Worm (Caenorhabditis elegans) whole organism, L4 larva: ENCODE results near the gene vps-11.

Experiments used
- F10B5.3 ChIP-seq: sonication (generic microtip); optimal IDR thresholded peaks from 2 replicates; lab custom pipeline; 2016; ENCODE audit warnings: mild to moderate bottlenecking, missing genetic modification characterization, missing compliant biosample characterization
- F49E8.2 ChIP-seq: sonication (generic microtip); optimal IDR thresholded peaks from 2 replicates; lab custom pipeline; 2016; ENCODE audit warnings: missing compliant biosample characterization, mild to moderate bottlenecking, missing genetic modification characterization, borderline replicate concordance
- R02D3.7 ChIP-seq: fragments of 150-350 bp; sonication (generic microtip); optimal IDR thresholded peaks from 3 replicates; lab custom pipeline; 2014; ENCODE audit warnings: missing biosample characterization, missing genetic modification characterization
- Y105C5A.15 ChIP-seq: fragments of 200-800 bp; sonication (Bioruptor generic); IDR thresholded peaks from 2 replicates; pipeline ENCODE4 v1.3.6; 2022; ENCODE audit warnings: missing genetic modification characterization, missing compliant biosample characterization
- Y75B8A.6 ChIP-seq: fragments of 200-800 bp; sonication (Bioruptor generic); IDR thresholded peaks from 2 replicates; pipeline ENCODE4 v1.3.6; 2022; ENCODE audit warnings: missing genetic modification reagents, missing genetic modification characterization, missing compliant biosample characterization
- ZK546.5 ChIP-seq, 2 experiments: sonication (generic microtip); optimal IDR thresholded peaks; 2 replicates each; lab custom pipeline; 2017; ENCODE audit warnings: missing biosample characterization in 2 of 2, missing genetic modification characterization in 2 of 2
- aha-1 ChIP-seq: fragments of 150-350 bp; peaks from one replicate; lab custom pipeline; 2014; ENCODE audit warnings: missing biosample characterization, missing genetic modification characterization
- ama-1 ChIP-seq: fragments of 150-350 bp; optimal IDR thresholded peaks from 2 replicates; lab custom pipeline; 2014; ENCODE audit warnings: inconsistent platforms, mixed read lengths
- arid-1 ChIP-seq: fragments of 200-800 bp; sonication (Bioruptor generic); conservative IDR thresholded peaks from 2 replicates; pipeline ENCODE4 v1.3.6; 2022; ENCODE audit warnings: missing genetic modification reagents, missing genetic modification characterization, missing compliant biosample characterization
- daf-19 ChIP-seq: fragments of 200-800 bp; sonication (Bioruptor generic); conservative IDR thresholded peaks from 2 replicates; pipeline ENCODE4 v1.3.6; 2022; ENCODE audit warnings: missing genetic modification characterization, missing compliant biosample characterization
- daf-8 ChIP-seq: fragments of 200-800 bp; sonication (Bioruptor generic); IDR thresholded peaks from 2 replicates; pipeline ENCODE4 v1.3.6; 2022; ENCODE audit warnings: missing genetic modification characterization, missing compliant biosample characterization
- dmd-8 ChIP-seq: fragments of 200-800 bp; sonication (Bioruptor generic); IDR thresholded peaks from 2 replicates; pipeline ENCODE4 v1.3.6; 2022; ENCODE audit warnings: missing genetic modification characterization, missing compliant biosample characterization
- egl-27 ChIP-seq: sonication (generic microtip); optimal IDR thresholded peaks from 3 replicates; lab custom pipeline; 2017; ENCODE audit warnings: missing biosample characterization, missing genetic modification reagents, missing genetic modification characterization
- gei-8 ChIP-seq: fragments of 200-800 bp; sonication (Bioruptor generic); optimal IDR thresholded peaks from 2 replicates; lab custom pipeline; 2018; ENCODE audit warnings: mild to moderate bottlenecking, missing genetic modification characterization, missing compliant biosample characterization
- hlh-30 ChIP-seq: sonication (generic microtip); optimal IDR thresholded peaks from 2 replicates; lab custom pipeline; 2017; ENCODE audit warnings: antibody characterized with exemption, mild to moderate bottlenecking, missing genetic modification characterization, missing compliant biosample characterization; ENCODE audit not compliant: insufficient read depth
- hmg-1.1 ChIP-seq: fragments of 200-800 bp; sonication (Bioruptor generic); IDR thresholded peaks from 2 replicates; pipeline ENCODE4 v1.3.6; 2022; ENCODE audit warnings: missing genetic modification reagents, missing genetic modification characterization, missing compliant biosample characterization
- jun-1 ChIP-seq: fragments of 150-350 bp; optimal IDR thresholded peaks from 2 replicates; lab custom pipeline; 2014; ENCODE audit warnings: missing biosample characterization, missing genetic modification reagents, missing genetic modification characterization
- lin-1 ChIP-seq: fragments of 200-800 bp; sonication (Bioruptor generic); IDR thresholded peaks from 2 replicates; pipeline ENCODE4 v1.3.6; 2022; ENCODE audit warnings: missing genetic modification reagents, missing genetic modification characterization, missing compliant biosample characterization
- lin-29 ChIP-seq: fragments of 200-800 bp; sonication (Bioruptor generic); IDR thresholded peaks from 2 replicates; pipeline ENCODE4 v1.3.6; 2022; ENCODE audit warnings: missing genetic modification reagents, missing genetic modification characterization, missing compliant biosample characterization
- lin-39 ChIP-seq: fragments of 150-350 bp; optimal IDR thresholded peaks from 2 replicates; lab custom pipeline; 2014; ENCODE audit warnings: missing biosample characterization, missing genetic modification reagents, missing genetic modification characterization
- lir-3 ChIP-seq: sonication (generic microtip); optimal IDR thresholded peaks from 2 replicates; lab custom pipeline; 2016; ENCODE audit warnings: mild to moderate bottlenecking, missing genetic modification characterization, missing compliant biosample characterization
- madf-5 ChIP-seq, 2 experiments: fragments of 200-800 bp; sonication (Bioruptor generic); IDR thresholded peaks; 2 replicates each; pipeline ENCODE4 v1.3.6; 2022; ENCODE audit warnings: missing compliant biosample characterization in 2 of 2, missing genetic modification characterization in 2 of 2
- mdt-29 ChIP-seq: fragments of 200-800 bp; sonication (Bioruptor generic); IDR thresholded peaks from 2 replicates; pipeline ENCODE4 v1.3.6; 2022; ENCODE audit warnings: missing genetic modification reagents, missing genetic modification characterization, missing compliant biosample characterization
- nhr-102 ChIP-seq: sonication (generic microtip); optimal IDR thresholded peaks from 2 replicates; lab custom pipeline; 2016; ENCODE audit warnings: mild to moderate bottlenecking, missing genetic modification characterization, moderate library complexity, missing compliant biosample characterization
- nhr-11 ChIP-seq: fragments of 150-350 bp; optimal IDR thresholded peaks from 2 replicates; lab custom pipeline; 2014; ENCODE audit warnings: missing biosample characterization, missing genetic modification characterization
- nhr-111 ChIP-seq: fragments of 200-800 bp; sonication (Bioruptor generic); optimal IDR thresholded peaks from 2 replicates; lab custom pipeline; 2018; ENCODE audit warnings: mild to moderate bottlenecking, missing genetic modification characterization, missing compliant biosample characterization
- nhr-237 ChIP-seq: sonication (generic microtip); optimal IDR thresholded peaks from 2 replicates; lab custom pipeline; 2017; ENCODE audit warnings: missing biosample characterization, missing genetic modification characterization
- nhr-28 ChIP-seq: fragments of 150-350 bp; optimal IDR thresholded peaks from 2 replicates; lab custom pipeline; 2014; ENCODE audit warnings: missing biosample characterization, missing genetic modification characterization
- nhr-48 ChIP-seq: sonication (generic microtip); optimal IDR thresholded peaks from 2 replicates; lab custom pipeline; 2016; ENCODE audit warnings: mild to moderate bottlenecking, missing genetic modification characterization, missing compliant biosample characterization
- snpc-1.2 ChIP-seq: fragments of 200-800 bp; sonication (Bioruptor generic); IDR thresholded peaks from 2 replicates; pipeline ENCODE4 v1.3.6; 2022; ENCODE audit warnings: missing genetic modification reagents, missing genetic modification characterization, missing compliant biosample characterization
- spr-1 ChIP-seq: sonication (generic microtip); optimal IDR thresholded peaks from 2 replicates; lab custom pipeline; 2016; ENCODE audit warnings: mild to moderate bottlenecking, missing genetic modification characterization, missing compliant biosample characterization
- unc-130 ChIP-seq: sonication (generic microtip); optimal IDR thresholded peaks from 2 replicates; lab custom pipeline; 2016; ENCODE audit warnings: missing genetic modification reagents, missing genetic modification characterization, missing compliant biosample characterization
- unc-62 ChIP-seq, 3 experiments: fragments of 150-350 bp in 1 of 3; sonication (generic microtip); optimal IDR thresholded peaks in 2 of 3; peaks in 1 of 3; 1 replicate in 1 of 3; 2 replicates in 2 of 3; lab custom pipeline; 2014 to 2017; ENCODE audit warnings: missing biosample characterization in 3 of 3, missing genetic modification characterization in 3 of 3, missing genetic modification reagents in 3 of 3, missing genotype in 1 of 3
- zag-1 ChIP-seq: fragments of 150-350 bp; optimal IDR thresholded peaks from 2 replicates; lab custom pipeline; 2014; ENCODE audit warnings: missing biosample characterization, missing genetic modification characterization

Gene vps-11

DNA sequence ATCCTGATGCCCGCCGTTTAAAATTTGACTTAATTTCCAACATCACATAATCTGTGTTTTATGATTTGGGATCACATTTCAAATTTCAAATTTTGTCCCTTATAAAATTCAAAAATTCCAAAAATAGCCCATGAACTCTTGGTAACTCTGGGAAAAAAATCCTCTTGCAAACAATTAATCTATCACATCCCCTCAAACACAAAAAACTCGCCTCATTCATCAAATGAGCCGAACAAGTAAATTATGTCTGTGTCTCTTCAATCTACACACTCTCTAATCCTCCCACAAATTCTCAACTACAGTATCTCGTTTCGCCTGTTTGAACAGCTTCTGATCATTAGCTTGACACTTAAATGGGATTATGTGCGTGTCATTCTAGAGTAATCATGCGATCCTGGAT is 17.4 kb upstream of the vps-11 start, which contains the start of gene msrp-7:
Gene msrp-7, plus strand, starts transcription at position 301 of the 400 bp plus-strand sequence.
- TF ChIP-seq ama-1 (lab: Kevin White, UChicago) (no peak), dmd-8 (GFP tag; lab: Robert Waterston, UW) (no peak), hmg-1.1 (no peak), egl-27 (tag; lab: Kevin White, UChicago) (no peak), unc-130 (GFP tag; lab: Kevin White, UChicago) (no peak), lin-39 (tag; lab: Kevin White, UChicago) (no peak), daf-19 (GFP tag; lab: Robert Waterston, UW) (no peak), snpc-1.2 (GFP tag; lab: Robert Waterston, UW) (no peak), lin-29 (GFP tag; lab: Robert Waterston, UW) (no peak), nhr-48 (tag; lab: Kevin White, UChicago) (no peak), nhr-11 (no peak), F10B5.3 (no peak), madf-5 (GFP tag; IDR thresholded peaks at IDR 0.05; lab: Robert Waterston, UW) (no peak), hlh-30 (no peak), nhr-111 (GFP tag; lab: Kevin White, UChicago) (no peak), spr-1 (tag; lab: Kevin White, UChicago) (no peak), nhr-28 (tag; lab: Kevin White, UChicago) (no peak), Y105C5A.15 (GFP tag; lab: Robert Waterston, UW) (no peak), Y75B8A.6 (GFP tag; lab: Robert Waterston, UW) (no peak)

DNA sequence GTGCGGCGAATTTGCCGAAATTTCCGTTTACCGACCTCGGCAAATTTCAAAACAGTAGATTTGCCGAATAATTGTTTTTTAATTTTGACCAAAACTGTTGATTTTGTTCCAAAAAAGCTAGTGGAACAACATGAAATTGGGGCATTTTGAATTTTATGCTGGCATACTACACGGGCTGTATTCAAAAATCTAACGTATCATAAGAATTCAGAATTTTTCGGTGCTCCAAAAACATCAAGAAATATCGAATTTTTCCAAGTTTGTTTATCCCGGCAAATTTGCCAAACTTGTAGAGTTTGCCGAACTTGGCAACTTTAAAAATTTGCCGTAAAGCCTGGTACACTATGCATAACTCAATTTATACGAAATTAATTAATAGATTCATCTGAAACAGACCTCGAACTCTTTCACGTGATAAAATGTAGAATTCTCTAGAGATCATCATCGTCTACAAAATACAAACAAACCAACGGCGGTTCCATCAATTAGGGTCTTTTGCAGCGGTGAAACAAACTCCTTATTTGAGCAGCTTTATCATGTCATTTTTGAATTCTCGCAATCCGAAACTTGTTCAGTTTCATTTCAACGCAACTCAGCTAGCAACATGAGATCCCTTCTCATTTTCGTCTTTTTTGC is 15.5 kb upstream of the vps-11 start, which contains the start of gene R06F6.14:
Gene R06F6.14, plus strand, starts transcription at position 586 of the 636 bp plus-strand sequence.
- TF ChIP-seq aha-1 (tag; lab: Kevin White, UChicago): peak; percentile 91
- TF ChIP-seq unc-62 (GFP tag; optimal IDR thresholded peaks at IDR 0.05 in 1 of 2; lab: Kevin White, UChicago): peak in 1 of 2 experiments; percentile 62
- TF ChIP-seq unc-62 (tag; optimal IDR thresholded peaks at IDR 0.05; lab: Kevin White, UChicago): no peak
- TF ChIP-seq lir-3: no peak
- TF ChIP-seq, all 104 proteins: peak for 2

DNA sequence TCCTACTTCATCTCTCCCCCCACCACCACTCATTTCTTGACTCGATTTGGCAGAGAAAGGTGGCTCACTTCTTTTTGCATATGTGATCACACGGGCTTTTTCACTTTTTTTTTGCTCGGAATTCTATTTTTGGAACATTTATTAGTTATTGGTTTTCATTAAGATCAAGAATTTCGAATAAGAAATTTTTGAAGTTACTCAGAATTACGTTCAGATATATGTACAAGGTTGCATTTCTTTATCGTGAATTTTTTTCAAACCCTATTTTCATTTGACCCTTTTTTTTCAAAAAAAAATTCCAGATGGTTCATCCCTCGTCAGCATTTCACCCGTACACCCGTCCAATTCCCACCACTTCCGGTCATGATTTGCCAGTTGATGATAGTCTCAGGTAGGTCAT is 12.1 kb upstream of the vps-11 start, which contains the start of gene ceh-62:
Gene ceh-62, plus strand, starts transcription at position 301 of the 400 bp plus-strand sequence.
- TF ChIP-seq nhr-11: no peak
- no peak for TF ChIP-seq mdt-29 (GFP tag; lab: Robert Waterston, UW)
- no peak for TF ChIP-seq zag-1 (tag; lab: Kevin White, UChicago)
- TF ChIP-seq F49E8.2 (tag; lab: Kevin White, UChicago): no peak
- TF ChIP-seq jun-1 (tag; lab: Kevin White, UChicago): no peak
- TF ChIP-seq lin-29 (GFP tag; lab: Robert Waterston, UW): no peak
- TF ChIP-seq arid-1 (GFP tag; lab: Robert Waterston, UW): no peak
- peak; percentile 74 for TF ChIP-seq aha-1 (tag; lab: Kevin White, UChicago)

DNA sequence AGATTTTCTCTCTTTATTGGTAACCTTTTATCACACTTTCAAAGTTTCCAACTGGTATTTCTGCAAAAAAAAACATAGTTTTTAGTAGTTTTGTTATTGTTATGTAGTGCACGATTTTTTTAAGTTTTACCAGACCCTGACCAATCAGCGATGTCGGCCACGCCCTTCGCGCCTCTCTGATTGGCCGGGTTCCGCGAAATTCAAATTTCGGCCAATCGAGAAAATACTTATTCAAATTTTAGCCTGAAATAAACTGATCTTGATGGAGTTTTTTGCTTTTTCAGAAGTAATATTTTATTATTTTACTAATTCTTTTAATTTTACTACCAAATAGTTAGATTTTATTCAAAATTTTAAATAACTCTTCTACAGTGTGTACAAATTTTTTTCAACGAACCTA is 11.6 kb upstream of the vps-11 start:
- TF ChIP-seq snpc-1.2 (GFP tag; lab: Robert Waterston, UW): no peak
- TF ChIP-seq lin-1 (GFP tag; lab: Robert Waterston, UW): no peak
- TF ChIP-seq dmd-8 (GFP tag; lab: Robert Waterston, UW): no peak
- TF ChIP-seq R02D3.7 (tag; lab: Kevin White, UChicago): no peak
- no peak for TF ChIP-seq ZK546.5 (tag; optimal IDR thresholded peaks at IDR 0.05; lab: Kevin White, UChicago)
- TF ChIP-seq hmg-1.1: no peak
- no peak for TF ChIP-seq nhr-102 (tag; lab: Kevin White, UChicago)
- no peak for TF ChIP-seq gei-8
- no peak for TF ChIP-seq daf-8
- TF ChIP-seq nhr-237: no peak
- no peak for TF ChIP-seq nhr-111 (GFP tag; lab: Kevin White, UChicago)
